Worm (Caenorhabditis elegans): ENCODE data around the gene tag-307.

Gene tag-307

DNA sequence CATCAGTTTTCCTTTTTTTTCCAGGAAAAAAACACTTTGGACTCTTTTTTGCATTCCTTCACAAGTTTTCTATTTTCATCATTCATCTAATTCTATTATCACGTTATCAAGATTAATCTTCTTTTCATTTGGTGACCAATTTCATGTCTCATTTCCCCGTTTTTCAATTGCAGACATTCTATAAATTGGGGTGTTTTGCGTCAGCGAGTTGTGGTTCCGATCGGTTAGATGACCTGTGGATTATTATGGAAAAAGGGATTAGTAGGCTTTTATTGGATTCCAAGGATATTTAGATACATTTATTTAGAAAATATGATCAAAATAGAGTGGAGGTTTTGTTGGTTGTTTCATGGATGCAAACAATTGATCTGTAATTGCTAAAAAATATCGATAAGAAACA is 22.2 kb downstream of the tag-307 start:
- TF ChIP-seq ham-2 (GFP tag; optimal IDR thresholded peaks at IDR 0.05) (no peak), nhr-76 (tag; optimal IDR thresholded peaks at IDR 0.05) (no peak), ztf-11 (tag; optimal IDR thresholded peaks at IDR 0.05) (no peak), lin-32 (GFP tag; optimal IDR thresholded peaks at IDR 0.05) (no peak), drap-1 (GFP tag; optimal IDR thresholded peaks at IDR 0.05) (no peak), nhr-28 (tag; optimal IDR thresholded peaks at IDR 0.05) (no peak), mls-2 (tag; optimal IDR thresholded peaks at IDR 0.05) (no peak), cnd-1 (tag; optimal IDR thresholded peaks at IDR 0.05) (no peak), mab-5 (tag; optimal IDR thresholded peaks at IDR 0.05) (no peak), hlh-1 (tag; optimal IDR thresholded peaks at IDR 0.05) (no peak), unc-62 (GFP tag; optimal IDR thresholded peaks at IDR 0.05) (no peak), nhr-2 (tag; optimal IDR thresholded peaks at IDR 0.05) (no peak), unc-120 (tag; optimal IDR thresholded peaks at IDR 0.05; ENCODE audit: poor library complexity, severe bottlenecking) (no peak), snpc-4 (tag; optimal IDR thresholded peaks at IDR 0.05) (no peak), tbx-8 (GFP tag; optimal IDR thresholded peaks at IDR 0.05) (no peak), flh-1 (GFP tag; optimal IDR thresholded peaks at IDR 0.05) (no peak), lsy-2 (tag; optimal IDR thresholded peaks at IDR 0.05) (no peak)

DNA sequence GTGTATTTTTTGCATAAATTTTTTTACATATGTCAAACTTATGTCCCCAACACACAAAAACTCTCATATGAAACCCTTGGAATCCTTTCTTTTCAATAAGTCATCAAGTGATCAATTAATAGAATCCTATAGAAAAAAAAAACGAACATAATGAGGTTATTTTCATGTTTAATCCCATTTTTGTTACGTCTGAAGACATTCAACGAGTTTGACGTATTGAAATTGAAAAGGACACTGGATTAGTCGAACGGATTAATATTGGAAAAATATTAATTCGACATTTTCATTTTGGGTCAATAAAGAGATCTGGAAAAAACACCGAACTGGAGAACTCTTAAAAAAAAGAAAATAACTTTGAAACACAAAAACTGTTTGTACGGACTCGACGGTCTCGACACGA is 24.6 kb downstream of the tag-307 start:
- no peak for TF ChIP-seq M03D4.4 (tag; optimal IDR thresholded peaks at IDR 0.05)
- TF ChIP-seq blmp-1 (tag; optimal IDR thresholded peaks at IDR 0.05): no peak
- no peak for TF ChIP-seq elt-1 (tag; optimal IDR thresholded peaks at IDR 0.05; ENCODE audit: borderline replicate concordance, insufficient read depth)
- no peak for TF ChIP-seq tbx-8 (GFP tag; optimal IDR thresholded peaks at IDR 0.05)
- no peak for TF ChIP-seq ces-1 (GFP tag; optimal IDR thresholded peaks at IDR 0.05)
- no peak for TF ChIP-seq flh-1 (GFP tag; optimal IDR thresholded peaks at IDR 0.05)
- no peak for TF ChIP-seq sem-2 (GFP tag; optimal IDR thresholded peaks at IDR 0.05)
- TF ChIP-seq ceh-39 (tag; optimal IDR thresholded peaks at IDR 0.05): no peak
- no peak for TF ChIP-seq lin-32 (GFP tag; optimal IDR thresholded peaks at IDR 0.05)
- no peak for TF ChIP-seq unc-39 (tag; optimal IDR thresholded peaks at IDR 0.05)
- TF ChIP-seq ceh-43 (GFP tag; optimal IDR thresholded peaks at IDR 0.05): no peak
- TF ChIP-seq ceh-83 (GFP tag; optimal IDR thresholded peaks at IDR 0.05): no peak
- no peak for TF ChIP-seq nhr-237 (tag; optimal IDR thresholded peaks at IDR 0.05)
- TF ChIP-seq nhr-76 (tag; optimal IDR thresholded peaks at IDR 0.05): no peak
- no peak for TF ChIP-seq bed-3 (GFP tag; optimal IDR thresholded peaks at IDR 0.05)
- no peak for TF ChIP-seq pha-4 (tag; optimal IDR thresholded peaks at IDR 0.05)

DNA sequence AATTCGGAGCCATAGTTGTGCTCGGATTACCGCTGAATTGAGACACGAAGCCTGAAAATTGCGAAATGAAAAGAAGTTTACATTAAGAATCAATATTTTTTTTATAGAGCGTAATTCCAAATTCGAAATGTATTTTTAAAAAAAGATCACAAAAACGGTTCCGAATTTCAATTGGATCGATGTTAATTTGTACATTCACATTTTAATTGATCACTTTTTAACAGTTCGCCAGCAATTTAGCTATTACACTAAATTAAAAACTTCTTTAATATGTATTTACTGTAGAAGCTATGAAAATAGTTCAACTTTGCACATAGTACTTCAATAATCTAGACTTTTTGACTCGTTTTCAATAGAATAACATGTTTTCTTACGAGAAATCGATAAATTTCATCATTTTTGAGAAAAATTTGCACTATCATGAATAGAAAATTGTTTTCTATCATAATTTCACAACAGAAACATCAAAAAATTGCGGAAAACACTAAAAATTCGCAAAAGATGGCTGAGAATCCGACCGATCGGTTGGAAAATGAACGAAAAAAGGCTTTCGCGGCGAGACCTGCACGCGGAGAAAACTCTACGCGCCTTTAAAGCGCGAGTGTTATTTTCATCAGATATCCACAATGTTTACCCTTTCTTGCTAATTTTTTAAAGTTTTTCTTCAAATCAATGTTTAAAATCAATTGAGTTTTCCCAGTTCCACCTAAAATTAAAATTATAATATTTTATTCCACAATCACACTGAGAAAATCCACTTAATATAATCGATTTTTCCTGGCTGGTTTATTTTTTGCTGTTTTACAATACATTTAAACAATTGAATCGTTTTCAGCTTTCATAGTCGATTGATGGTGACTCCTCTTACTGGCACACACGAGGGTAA is 28.2 kb downstream of the tag-307 start, which contains the start of the genes egl-45 and kcmf-1:
TSS of gene egl-45 (minus strand) at position 51 of the 886 bp plus-strand sequence.
TSS of gene kcmf-1 (plus strand) at position 836 of the 886 bp plus-strand sequence.
- peak; percentile 44 for TF ChIP-seq mep-1 (tag; optimal IDR thresholded peaks at IDR 0.05)
- TF ChIP-seq lsy-2 (tag; optimal IDR thresholded peaks at IDR 0.05): peak; percentile 36
- peak; percentile 13 for TF ChIP-seq hlh-1 (tag; optimal IDR thresholded peaks at IDR 0.05)
- TF ChIP-seq unc-120 (tag; optimal IDR thresholded peaks at IDR 0.05; ENCODE audit: poor library complexity, severe bottlenecking): peak; percentile 66
- no peak for TF ChIP-seq unc-62 (GFP tag; optimal IDR thresholded peaks at IDR 0.05)
- no peak for TF ChIP-seq lin-32 (GFP tag; optimal IDR thresholded peaks at IDR 0.05)

DNA sequence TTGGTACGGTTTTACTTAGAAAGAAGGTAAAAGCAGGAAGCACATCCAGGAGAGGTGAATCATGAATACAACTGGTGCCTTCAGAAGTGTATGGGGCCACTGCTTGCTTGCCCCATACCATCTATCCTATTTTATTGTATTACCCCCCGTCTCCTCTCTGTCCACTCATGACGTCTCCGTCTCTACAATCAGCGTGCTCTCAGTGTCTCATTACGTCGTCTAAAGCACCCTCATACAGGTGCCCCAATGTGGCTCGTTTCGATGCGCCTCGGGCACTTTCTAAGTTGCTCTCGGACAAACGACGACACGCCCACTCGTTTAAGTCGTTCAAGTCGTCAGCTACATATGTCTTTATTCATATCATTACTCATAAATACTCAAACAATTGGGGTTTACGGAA is 33.0 kb downstream of the tag-307 start:
- no peak for TF ChIP-seq sem-2 (GFP tag; optimal IDR thresholded peaks at IDR 0.05)
- peak; percentile 26 for TF ChIP-seq cnd-1 (tag; optimal IDR thresholded peaks at IDR 0.05)
- TF ChIP-seq blmp-1 (tag; optimal IDR thresholded peaks at IDR 0.05): no peak

DNA sequence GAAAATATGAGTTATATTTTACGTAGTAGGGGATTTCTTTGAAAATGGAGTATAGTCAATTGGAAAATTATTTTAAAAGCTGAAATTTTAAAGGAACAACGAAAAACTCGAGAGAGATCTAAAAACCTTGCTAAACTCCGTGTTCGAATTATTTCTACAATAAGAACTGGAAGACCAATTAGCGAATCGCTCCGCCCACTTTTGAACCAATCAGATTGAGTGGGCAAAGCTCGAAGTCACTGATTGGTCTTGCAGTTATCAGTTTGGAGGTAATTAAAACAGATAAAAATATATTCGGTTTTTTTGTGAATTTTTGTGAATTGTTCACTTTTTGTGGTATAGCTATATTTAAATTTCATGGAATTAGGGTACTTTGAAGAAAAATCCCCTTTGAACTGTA is 33.8 kb downstream of the tag-307 start:
- no peak for TF ChIP-seq bed-3 (GFP tag; optimal IDR thresholded peaks at IDR 0.05)
- TF ChIP-seq zip-8 (tag; optimal IDR thresholded peaks at IDR 0.05): no peak
- TF ChIP-seq elt-1 (tag; optimal IDR thresholded peaks at IDR 0.05; ENCODE audit: borderline replicate concordance, insufficient read depth): no peak
- no peak for TF ChIP-seq elt-3 (tag; optimal IDR thresholded peaks at IDR 0.05)
- TF ChIP-seq sptf-1 (tag; optimal IDR thresholded peaks at IDR 0.05): no peak
- no peak for TF ChIP-seq drap-1 (GFP tag; optimal IDR thresholded peaks at IDR 0.05)
- TF ChIP-seq flh-1 (GFP tag; optimal IDR thresholded peaks at IDR 0.05): no peak
- no peak for TF ChIP-seq nhr-237 (tag; optimal IDR thresholded peaks at IDR 0.05)
- TF ChIP-seq sem-2 (GFP tag; optimal IDR thresholded peaks at IDR 0.05): no peak
- TF ChIP-seq snpc-4 (tag; optimal IDR thresholded peaks at IDR 0.05): no peak
- no peak for TF ChIP-seq pha-4 (tag; optimal IDR thresholded peaks at IDR 0.05)
- TF ChIP-seq unc-39 (tag; optimal IDR thresholded peaks at IDR 0.05): no peak
- no peak for TF ChIP-seq ces-1 (GFP tag; optimal IDR thresholded peaks at IDR 0.05)

Data from whole organism, mixed stage, embryonic.